Worm (Caenorhabditis elegans) whole organism, midembryonic: ENCODE results near the gene mnp-1.

ENCODE experiments used
- T22C8.4 ChIP-seq: fragments of 200-800 bp; sonication (Bioruptor generic); IDR thresholded peaks from 2 replicates; pipeline ENCODE4 v1.3.6; 2022; ENCODE audit warnings: missing genetic modification characterization, missing compliant biosample characterization
- cog-1 ChIP-seq: sonication (generic microtip); optimal IDR thresholded peaks from 2 replicates; lab custom pipeline; 2016; ENCODE audit warnings: missing genetic modification characterization, missing compliant biosample characterization
- flt-1 ChIP-seq: fragments of 200-800 bp; sonication (Bioruptor generic); IDR thresholded peaks from 2 replicates; pipeline ENCODE4 v1.3.6; 2022; ENCODE audit warnings: missing genetic modification characterization, missing compliant biosample characterization
- klf-2 ChIP-seq: fragments of 200-800 bp; sonication (Bioruptor generic); conservative IDR thresholded peaks from 2 replicates; pipeline ENCODE4 v1.3.6; 2022; ENCODE audit warnings: missing genetic modification reagents, missing genetic modification characterization, missing compliant biosample characterization
- med-1 ChIP-seq: sonication (generic microtip); optimal IDR thresholded peaks from 2 replicates; lab custom pipeline; 2017; ENCODE audit warnings: missing genetic modification characterization, mild to moderate bottlenecking, missing compliant biosample characterization, antibody characterized with exemption, missing genetic modification reagents; ENCODE audit not compliant: insufficient read depth
- ref-1 ChIP-seq: fragments of 200-800 bp; sonication (Bioruptor generic); conservative IDR thresholded peaks from 2 replicates; pipeline ENCODE4 v1.3.6; 2022; ENCODE audit warnings: missing genetic modification reagents, missing genetic modification characterization, missing compliant biosample characterization
- tab-1 ChIP-seq: fragments of 200-800 bp; sonication (Bioruptor generic); IDR thresholded peaks from 2 replicates; pipeline ENCODE4 v1.3.6; 2022; ENCODE audit warnings: missing genetic modification characterization, missing compliant biosample characterization
- ztf-23 ChIP-seq: fragments of 200-800 bp; sonication (Bioruptor generic); IDR thresholded peaks from 2 replicates; pipeline ENCODE4 v1.3.6; 2022; ENCODE audit warnings: missing genetic modification reagents, missing genetic modification characterization, missing compliant biosample characterization
- ztf-29 ChIP-seq: fragments of 200-800 bp; sonication (Bioruptor generic); IDR thresholded peaks from 2 replicates; pipeline ENCODE4 v1.3.6; 2022; ENCODE audit warnings: missing genetic modification reagents, missing genetic modification characterization, missing compliant biosample characterization

Gene mnp-1

DNA sequence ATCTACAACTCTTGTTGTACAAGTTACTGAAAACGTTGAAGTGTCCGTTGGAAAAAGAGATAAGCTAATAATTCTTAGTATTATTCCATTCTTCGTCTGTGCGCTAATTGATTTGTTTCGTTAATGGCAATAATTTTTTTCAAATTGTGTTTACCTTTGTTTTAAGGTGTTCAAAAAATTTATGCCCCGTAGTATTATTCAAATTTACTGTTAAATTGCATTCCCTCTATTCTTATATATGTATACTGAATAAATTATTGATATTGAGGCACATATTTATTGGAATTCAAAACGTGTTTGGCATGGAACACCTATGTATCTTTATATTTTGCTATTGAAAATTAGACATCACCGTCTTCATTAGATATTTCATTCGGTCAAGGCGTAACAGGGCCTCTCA, 18.5 kb downstream of the mnp-1 start, which contains the start of gene pals-26:
TSS of gene pals-26 (plus strand) at position 301 of the 400 bp plus-strand sequence.
- no peak for TF ChIP-seq med-1 (GFP tag; lab: Kevin White, UChicago)
- no peak for TF ChIP-seq flt-1 (GFP tag; lab: Robert Waterston, UW)
- no peak for TF ChIP-seq tab-1 (GFP tag; lab: Robert Waterston, UW)
- TF ChIP-seq T22C8.4 (GFP tag; lab: Robert Waterston, UW), result no peak
- no peak for TF ChIP-seq ref-1 (GFP tag; lab: Robert Waterston, UW)
- no peak for TF ChIP-seq ztf-23 (GFP tag; lab: Robert Waterston, UW)
- TF ChIP-seq ztf-29 (GFP tag; lab: Robert Waterston, UW), result no peak
- no peak for TF ChIP-seq klf-2 (GFP tag; lab: Robert Waterston, UW)
- TF ChIP-seq cog-1 (tag; lab: Kevin White, UChicago), result no peak

- peak; percentile 91 for TF ChIP-seq flt-1 (GFP tag; lab: Robert Waterston, UW)
- TF ChIP-seq ztf-23 (GFP tag; lab: Robert Waterston, UW), result peak; percentile 83
- TF ChIP-seq klf-2 (GFP tag; lab: Robert Waterston, UW), result peak; percentile 66
- peak; percentile 83 for TF ChIP-seq ztf-29 (GFP tag; lab: Robert Waterston, UW)
- TF ChIP-seq ref-1 (GFP tag; lab: Robert Waterston, UW), result peak; percentile 50; the same call in 1 of the 2 replicates
- peak; percentile 56 for TF ChIP-seq cog-1 (tag; lab: Kevin White, UChicago)
- peak; percentile 5 for TF ChIP-seq med-1 (GFP tag; lab: Kevin White, UChicago)
- peak; percentile 83 for TF ChIP-seq tab-1 (GFP tag; lab: Robert Waterston, UW)
- TF ChIP-seq T22C8.4 (GFP tag; lab: Robert Waterston, UW), result peak; percentile 42
Measured at ce11 chrIII:4378600-4379293, 22.4 kb downstream of the mnp-1 start.

- no peak for TF ChIP-seq ztf-29 (GFP tag; lab: Robert Waterston, UW)
- no peak for TF ChIP-seq ref-1 (GFP tag; lab: Robert Waterston, UW)
- no peak for TF ChIP-seq cog-1 (tag; lab: Kevin White, UChicago)
- TF ChIP-seq flt-1 (GFP tag; lab: Robert Waterston, UW), result no peak
- TF ChIP-seq klf-2 (GFP tag; lab: Robert Waterston, UW), result no peak
- no peak for TF ChIP-seq T22C8.4 (GFP tag; lab: Robert Waterston, UW)
- TF ChIP-seq tab-1 (GFP tag; lab: Robert Waterston, UW), result no peak
- TF ChIP-seq med-1 (GFP tag; lab: Kevin White, UChicago), result no peak
- TF ChIP-seq ztf-23 (GFP tag; lab: Robert Waterston, UW), result no peak
Measured at ce11 chrIII:4379717-4380116, 23.3 kb downstream of the mnp-1 start, which contains the start of gene B0284.3. TSS of gene B0284.3 (minus strand) at chrIII:4379817.

DNA sequence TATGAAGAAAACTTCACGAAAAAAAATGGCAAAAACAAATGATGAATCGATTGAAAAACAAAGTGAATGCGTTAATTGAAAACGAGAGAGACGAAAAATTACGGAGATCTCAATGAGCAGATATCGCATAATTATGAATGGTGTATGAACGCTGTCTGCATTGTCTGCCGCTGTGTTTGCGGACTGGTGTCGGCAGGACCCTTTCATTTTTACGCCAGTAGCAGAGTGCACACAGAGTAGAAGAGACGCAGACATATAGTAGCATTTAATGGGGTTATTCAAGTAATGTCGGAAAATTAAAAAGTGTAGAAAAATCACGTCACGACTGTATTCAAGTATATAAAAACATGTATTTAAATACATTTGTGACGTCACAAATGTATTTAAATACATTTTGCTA, 24.4 kb downstream of the mnp-1 start:
- TF ChIP-seq ref-1 (GFP tag; lab: Robert Waterston, UW) (no peak), T22C8.4 (GFP tag; lab: Robert Waterston, UW) (no peak), cog-1 (tag; lab: Kevin White, UChicago) (peak; percentile 11)

DNA sequence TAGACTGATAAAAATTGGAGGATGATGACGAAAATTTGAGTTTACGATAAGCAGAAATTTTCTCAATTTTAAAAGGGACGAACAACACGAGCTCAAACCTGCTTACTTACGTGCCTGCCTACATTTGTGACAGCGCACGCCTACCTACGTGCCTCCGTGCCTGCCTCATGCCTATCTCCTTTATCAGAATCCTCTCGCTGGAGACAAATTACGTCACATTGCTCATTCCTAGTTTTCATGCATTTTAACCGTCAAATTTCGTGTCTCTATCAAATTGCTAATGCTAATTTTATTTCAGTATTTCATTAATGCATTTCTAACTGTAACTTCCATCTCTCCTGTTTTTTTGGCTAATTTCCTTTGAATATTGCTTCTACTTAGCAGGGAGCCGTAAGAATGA, 24.9 kb downstream of the mnp-1 start, which contains the start of gene pals-27:
TSS of gene pals-27 (plus strand) at position 301 of the 400 bp plus-strand sequence.
- TF ChIP-seq flt-1 (GFP tag; lab: Robert Waterston, UW) (no peak), cog-1 (tag; lab: Kevin White, UChicago) (no peak), T22C8.4 (GFP tag; lab: Robert Waterston, UW) (no peak), ztf-23 (GFP tag; lab: Robert Waterston, UW) (no peak), klf-2 (GFP tag; lab: Robert Waterston, UW) (no peak), med-1 (GFP tag; lab: Kevin White, UChicago) (no peak), ref-1 (GFP tag; lab: Robert Waterston, UW) (no peak), tab-1 (GFP tag; lab: Robert Waterston, UW) (no peak), ztf-29 (GFP tag; lab: Robert Waterston, UW) (no peak)

DNA sequence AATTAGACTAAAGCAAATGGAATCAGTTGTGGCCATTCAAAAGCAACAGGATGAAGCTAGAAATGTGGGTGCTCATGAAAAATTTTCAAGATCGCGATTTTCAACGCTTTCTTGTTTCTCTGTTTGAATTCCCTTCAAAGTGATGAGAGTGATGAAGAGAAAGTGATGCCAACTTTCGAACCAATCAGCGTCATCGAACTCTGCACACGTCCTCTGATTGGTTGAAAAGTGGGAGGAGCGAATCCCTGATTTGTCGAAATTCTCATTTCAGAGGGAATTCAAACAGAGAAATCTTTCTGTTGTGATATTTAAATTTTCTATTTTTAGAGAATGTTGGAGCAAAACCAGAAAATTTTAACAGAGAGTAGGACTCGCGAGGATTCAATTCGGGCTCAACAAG, 25.7 kb downstream of the mnp-1 start:
- TF ChIP-seq ztf-29 (GFP tag; lab: Robert Waterston, UW) (no peak), ztf-23 (GFP tag; lab: Robert Waterston, UW) (no peak), klf-2 (GFP tag; lab: Robert Waterston, UW) (no peak), tab-1 (GFP tag; lab: Robert Waterston, UW) (no peak), med-1 (GFP tag; lab: Kevin White, UChicago) (no peak), ref-1 (GFP tag; lab: Robert Waterston, UW) (no peak), cog-1 (tag; lab: Kevin White, UChicago) (no peak), flt-1 (GFP tag; lab: Robert Waterston, UW) (no peak)

DNA sequence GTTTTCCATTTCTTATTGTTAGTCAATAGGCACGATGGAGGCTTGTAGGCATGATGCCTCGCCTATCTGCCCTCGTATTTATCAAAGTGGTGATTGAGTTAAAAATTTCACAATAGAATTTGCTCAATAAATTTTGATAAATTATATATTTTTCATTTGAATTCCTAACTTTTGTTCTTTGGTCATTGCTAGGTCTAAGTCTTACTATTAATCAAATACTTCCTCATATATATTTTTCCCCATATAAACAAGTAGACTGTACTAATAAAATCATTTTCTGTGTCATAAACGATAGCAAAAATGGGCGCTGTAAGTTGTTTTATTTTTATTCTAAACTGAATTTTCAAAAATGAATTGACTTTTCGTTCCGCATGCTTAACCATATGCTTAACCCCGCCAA, 28.1 kb downstream of the mnp-1 start, which contains the start of gene pals-28:
TSS of gene pals-28 (plus strand) at position 301 of the 400 bp plus-strand sequence.
- TF ChIP-seq cog-1 (tag; lab: Kevin White, UChicago) (no peak), flt-1 (GFP tag; lab: Robert Waterston, UW) (no peak), ref-1 (GFP tag; lab: Robert Waterston, UW) (no peak), ztf-29 (GFP tag; lab: Robert Waterston, UW) (no peak), med-1 (GFP tag; lab: Kevin White, UChicago) (no peak), T22C8.4 (GFP tag; lab: Robert Waterston, UW) (no peak), ztf-23 (GFP tag; lab: Robert Waterston, UW) (no peak), klf-2 (GFP tag; lab: Robert Waterston, UW) (no peak), tab-1 (GFP tag; lab: Robert Waterston, UW) (no peak)

DNA sequence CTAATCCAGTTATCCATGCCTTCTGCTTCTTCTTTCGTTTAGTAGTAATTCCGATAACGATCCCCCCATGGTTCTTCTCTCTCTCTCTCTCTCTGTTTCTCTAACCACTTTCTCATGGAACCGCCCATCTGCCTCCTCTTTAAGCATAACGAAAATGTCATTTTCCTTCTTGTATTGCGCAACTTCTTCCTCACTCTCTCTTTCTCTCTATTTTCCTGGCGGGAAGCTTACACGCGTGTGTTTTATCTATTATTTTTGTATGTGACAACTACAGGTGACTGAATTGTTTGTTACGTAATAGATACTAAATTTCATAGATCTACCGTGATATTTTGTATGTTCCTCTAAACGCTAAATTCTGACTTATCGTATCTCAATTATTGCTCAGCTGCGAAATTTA, 34.0 kb downstream of the mnp-1 start:
- TF ChIP-seq cog-1 (tag; lab: Kevin White, UChicago) (no peak), med-1 (GFP tag; lab: Kevin White, UChicago) (no peak)

- no peak for TF ChIP-seq ztf-29 (GFP tag; lab: Robert Waterston, UW)
Measured at ce11 chrIII:4391319-4391718, 34.9 kb downstream of the mnp-1 start.
